In the genomic region with DNA sequence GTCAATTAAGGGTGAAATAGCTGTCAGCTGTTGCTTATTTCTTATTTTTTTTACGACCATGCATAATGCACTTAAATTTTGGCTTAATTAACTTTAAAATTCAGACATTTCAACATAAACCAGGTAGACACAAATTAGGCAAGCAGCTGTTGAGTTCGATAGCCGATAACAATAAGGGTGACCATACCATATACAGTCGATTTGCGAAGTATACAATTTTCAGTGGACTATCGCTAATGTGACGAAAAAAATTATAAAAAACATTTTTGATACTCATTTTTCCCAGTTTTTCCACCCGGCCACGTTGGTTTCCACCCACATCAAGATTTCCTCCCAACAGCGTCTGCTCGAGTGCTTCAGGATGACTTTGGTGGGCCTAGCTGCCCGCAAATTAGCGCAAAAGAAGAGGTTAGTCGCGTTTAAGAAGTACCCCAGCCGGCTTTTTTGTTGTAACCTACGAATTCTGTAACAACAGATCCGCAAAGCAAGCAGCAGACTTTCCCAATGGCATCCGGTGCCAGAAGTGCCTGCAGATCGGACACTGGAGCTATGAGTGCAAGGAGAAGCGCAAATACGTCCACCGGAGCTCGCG, we compare ENCODE assay signal across 4 fruit fly cellular contexts.
TF ChIP-seq lines count a peak whose summit lies in the region.

Gene CG4287, minus strand, starts transcription at position 178 of the 592 bp plus-strand sequence.
Gene CG5516, plus strand, starts transcription at position 195 of the 592 bp plus-strand sequence.

- no peak for TF ChIP-seq CTCF in whole organism, embryonic (GFP tag; optimal IDR thresholded peaks at IDR 0.05; lab: Kevin White, UChicago)

TF ChIP-seq in whole organism, adult, 20 proteins besides CTCF, POLR2A, EP300 and RAD21:
- peak; percentile 78 for TF ChIP-seq tj (GFP tag; optimal IDR thresholded peaks at IDR 0.05; lab: Kevin White, UChicago)
- peak; percentile 59 for TF ChIP-seq bab1 (GFP tag; optimal IDR thresholded peaks at IDR 0.05; lab: Kevin White, UChicago)
- TF ChIP-seq Hr96 (GFP tag; optimal IDR thresholded peaks at IDR 0.05; lab: Kevin White, UChicago): no peak
- no peak for TF ChIP-seq pad (GFP tag; optimal IDR thresholded peaks at IDR 0.05; lab: Kevin White, UChicago)
- TF ChIP-seq CG7045 (GFP tag; optimal IDR thresholded peaks at IDR 0.05; lab: Kevin White, UChicago): no peak
- no peak for TF ChIP-seq CG12768 (GFP tag; optimal IDR thresholded peaks at IDR 0.05; lab: Kevin White, UChicago)
- no peak for TF ChIP-seq cnc (optimal IDR thresholded peaks at IDR 0.05; lab: Kevin White, UChicago)
- peak; percentile 12 for TF ChIP-seq CG7101 (tag; optimal IDR thresholded peaks at IDR 0.05; lab: Kevin White, UChicago)
- peak; percentile 31 for TF ChIP-seq Mnt (GFP tag; optimal IDR thresholded peaks at IDR 0.05; lab: Kevin White, UChicago)
- no peak for TF ChIP-seq Crg-1 (GFP tag; optimal IDR thresholded peaks at IDR 0.05; lab: Kevin White, UChicago)
- peak; percentile 42 for TF ChIP-seq CG11617 (GFP tag; optimal IDR thresholded peaks at IDR 0.05; lab: Kevin White, UChicago)
- TF ChIP-seq Clk (GFP tag; optimal IDR thresholded peaks at IDR 0.05; lab: Kevin White, UChicago): no peak
- TF ChIP-seq CG33017 (tag; optimal IDR thresholded peaks at IDR 0.05; lab: Kevin White, UChicago): no peak
- TF ChIP-seq cic (GFP tag; optimal IDR thresholded peaks at IDR 0.05; lab: Kevin White, UChicago): no peak
- no peak for TF ChIP-seq CG1620 (GFP tag; optimal IDR thresholded peaks at IDR 0.05; lab: Kevin White, UChicago)
- TF ChIP-seq ovo (GFP tag; optimal IDR thresholded peaks at IDR 0.05; lab: Kevin White, UChicago): no peak
- TF ChIP-seq CG5204 (GFP tag; optimal IDR thresholded peaks at IDR 0.05; lab: Kevin White, UChicago): no peak
- TF ChIP-seq CG14711 (tag; optimal IDR thresholded peaks at IDR 0.05; lab: Kevin White, UChicago): peak; percentile 43
- TF ChIP-seq toe (GFP tag; optimal IDR thresholded peaks at IDR 0.05; lab: Kevin White, UChicago): no peak
- TF ChIP-seq kay (GFP tag; lab: Kevin White, UChicago; ENCODE audit: borderline replicate concordance): no peak

TF ChIP-seq in whole organism, embryonic, 481 proteins besides CTCF, POLR2A, EP300 and RAD21 (continues in another document):
- peak; percentile 23 for TF ChIP-seq CG30020 (tag; optimal IDR thresholded peaks at IDR 0.05; lab: Kevin White, UChicago)
- TF ChIP-seq HmgZ (tag; optimal IDR thresholded peaks at IDR 0.05; lab: Kevin White, UChicago): peak; percentile 25
- TF ChIP-seq CG30403 (GFP tag; optimal IDR thresholded peaks at IDR 0.05; lab: Kevin White, UChicago): peak; percentile 38
- peak; percentile 12 for TF ChIP-seq Sin3A (optimal IDR thresholded peaks at IDR 0.05; lab: Kevin White, UChicago)
- TF ChIP-seq CG42726 (GFP tag; IDR thresholded peaks at IDR 0.05; lab: Robert Waterston, UW; ENCODE audit: partially characterized antibody): no peak
- TF ChIP-seq CHES-1-like (GFP tag; optimal IDR thresholded peaks at IDR 0.05; lab: Kevin White, UChicago): peak; percentile 23
- TF ChIP-seq hkb (optimal IDR thresholded peaks at IDR 0.05; lab: Kevin White, UChicago): no peak
- peak; percentile 34; the same call in 1 of the 2 replicates for TF ChIP-seq hkb (GFP tag; IDR thresholded peaks at IDR 0.05; lab: Robert Waterston, UW)
- peak; percentile 56 for TF ChIP-seq BEAF-32 (GFP tag; optimal IDR thresholded peaks at IDR 0.05; lab: Kevin White, UChicago)
- peak; percentile 42 to 86 for TF ChIP-seq crp (GFP tag; optimal IDR thresholded peaks at IDR 0.05; lab: Kevin White, UChicago)
- peak; percentile 57; the same call in 2 of the 3 replicates for TF ChIP-seq Doc3 (GFP tag; IDR thresholded peaks at IDR 0.05; lab: Robert Waterston, UW; ENCODE audit: partially characterized antibody)
- TF ChIP-seq ranshi (GFP tag; IDR thresholded peaks at IDR 0.05; lab: Robert Waterston, UW): peak; percentile 84; the same call in 1 of the 2 replicates
- TF ChIP-seq CG12155 (GFP tag; optimal IDR thresholded peaks at IDR 0.05; lab: Kevin White, UChicago): peak; percentile 12
- no peak for TF ChIP-seq Rfx (GFP tag; IDR thresholded peaks at IDR 0.05; lab: Robert Waterston, UW)
- no peak for TF ChIP-seq bsh (GFP tag; optimal IDR thresholded peaks at IDR 0.05; lab: Kevin White, UChicago)
- TF ChIP-seq stwl (tag; optimal IDR thresholded peaks at IDR 0.05; lab: Kevin White, UChicago): peak; percentile 62
- TF ChIP-seq HLH54F (GFP tag; optimal IDR thresholded peaks at IDR 0.05; lab: Kevin White, UChicago): peak; percentile 30
- TF ChIP-seq CG4617 (GFP tag; optimal IDR thresholded peaks at IDR 0.05; lab: Kevin White, UChicago; ENCODE audit: borderline replicate concordance): peak; percentile 74
- no peak for TF ChIP-seq tio (GFP tag; optimal IDR thresholded peaks at IDR 0.05; lab: Kevin White, UChicago)
- TF ChIP-seq sna (GFP tag; IDR thresholded peaks at IDR 0.05; lab: Robert Waterston, UW; ENCODE audit: partially characterized antibody): 0 out of 2 replicates have a peak, but pooled peaks have one; percentile 32

TF ChIP-seq in whole organism, prepupa, 60 proteins besides CTCF, POLR2A, EP300 and RAD21 (continues in another document):
- TF ChIP-seq Hr39 (GFP tag; optimal IDR thresholded peaks at IDR 0.05; lab: Kevin White, UChicago) (no peak), topi (GFP tag; optimal IDR thresholded peaks at IDR 0.05; lab: Kevin White, UChicago) (no peak), CG6808 (GFP tag; optimal IDR thresholded peaks at IDR 0.05; lab: Kevin White, UChicago) (no peak), Hr38 (GFP tag; optimal IDR thresholded peaks at IDR 0.05; lab: Kevin White, UChicago) (no peak), svp (GFP tag; lab: Kevin White, UChicago) (peak; percentile 42), dsx (GFP tag; optimal IDR thresholded peaks at IDR 0.05; lab: Kevin White, UChicago; ENCODE audit: poor library complexity, severe bottlenecking) (peak; percentile 41), lz (GFP tag; optimal IDR thresholded peaks at IDR 0.05; lab: Kevin White, UChicago) (no peak), Hr4 (GFP tag; optimal IDR thresholded peaks at IDR 0.05; lab: Kevin White, UChicago) (peak; percentile 11), esn (GFP tag; optimal IDR thresholded peaks at IDR 0.05; lab: Kevin White, UChicago) (peak; percentile 65), vri (GFP tag; optimal IDR thresholded peaks at IDR 0.05; lab: Kevin White, UChicago) (no peak), Sox14 (GFP tag; optimal IDR thresholded peaks at IDR 0.05; lab: Kevin White, UChicago) (no peak), cyc (GFP tag; optimal IDR thresholded peaks at IDR 0.05; lab: Kevin White, UChicago) (peak; percentile 13), dac (GFP tag; optimal IDR thresholded peaks at IDR 0.05; lab: Kevin White, UChicago) (no peak), CG6276 (GFP tag; optimal IDR thresholded peaks at IDR 0.05; lab: Kevin White, UChicago) (no peak), CG4318 (GFP tag; optimal IDR thresholded peaks at IDR 0.05; lab: Kevin White, UChicago) (no peak), CG3032 (tag; optimal IDR thresholded peaks at IDR 0.05; lab: Kevin White, UChicago) (no peak), Sox102F (GFP tag; optimal IDR thresholded peaks at IDR 0.05; lab: Kevin White, UChicago) (no peak), CG15336 (GFP tag; IDR thresholded peaks at IDR 0.05; lab: Robert Waterston, UW) (no peak), pdm3 (GFP tag; optimal IDR thresholded peaks at IDR 0.05; lab: Kevin White, UChicago) (no peak), Sox15 (GFP tag; optimal IDR thresholded peaks at IDR 0.05; lab: Kevin White, UChicago) (no peak), Eip75B (GFP tag; optimal IDR thresholded peaks at IDR 0.05; lab: Kevin White, UChicago) (no peak), achi (GFP tag; optimal IDR thresholded peaks at IDR 0.05; lab: Kevin White, UChicago) (no peak), Eip93F (GFP tag; optimal IDR thresholded peaks at IDR 0.05; lab: Kevin White, UChicago) (no peak), salr (GFP tag; optimal IDR thresholded peaks at IDR 0.05; lab: Kevin White, UChicago) (no peak), Smox (GFP tag; optimal IDR thresholded peaks at IDR 0.05; lab: Kevin White, UChicago) (no peak)

TF ChIP-seq in whole organism, wandering third instar larva, 38 proteins besides CTCF, POLR2A, EP300 and RAD21:
- no peak for TF ChIP-seq Dfd (GFP tag; optimal IDR thresholded peaks at IDR 0.05; lab: Kevin White, UChicago)
- TF ChIP-seq foxo (GFP tag; optimal IDR thresholded peaks at IDR 0.05; lab: Kevin White, UChicago): no peak
- no peak for TF ChIP-seq OdsH (GFP tag; optimal IDR thresholded peaks at IDR 0.05; lab: Kevin White, UChicago)
- no peak for TF ChIP-seq psq (GFP tag; optimal IDR thresholded peaks at IDR 0.05; lab: Kevin White, UChicago)
- no peak for TF ChIP-seq Abd-B (GFP tag; optimal IDR thresholded peaks at IDR 0.05; lab: Kevin White, UChicago)
- TF ChIP-seq CG32264 (GFP tag; optimal IDR thresholded peaks at IDR 0.05; lab: Kevin White, UChicago): no peak
- TF ChIP-seq ey (GFP tag; optimal IDR thresholded peaks at IDR 0.05; lab: Kevin White, UChicago): no peak
- peak; percentile 66 for TF ChIP-seq Hnf4 (GFP tag; optimal IDR thresholded peaks at IDR 0.05; lab: Kevin White, UChicago)
- no peak for TF ChIP-seq jim (GFP tag; optimal IDR thresholded peaks at IDR 0.05; lab: Kevin White, UChicago)
- TF ChIP-seq Jra (GFP tag; optimal IDR thresholded peaks at IDR 0.05; lab: Kevin White, UChicago): peak; percentile 55
- no peak for TF ChIP-seq Mio (GFP tag; optimal IDR thresholded peaks at IDR 0.05; lab: Kevin White, UChicago)
- no peak for TF ChIP-seq pan (optimal IDR thresholded peaks at IDR 0.05; lab: Kevin White, UChicago)
TF ChIP-seq in whole organism, wandering third instar larva: peak in this region for 2.
